Worm (Caenorhabditis elegans) whole organism, L4/young adult: ENCODE results near the gene F28B12.1.

Experiments used
- W03F9.2 ChIP-seq: fragments of 150-350 bp; optimal IDR thresholded peaks from 2 replicates; lab custom pipeline; 2014; ENCODE audit warnings: missing biosample characterization, missing genetic modification characterization
- him-1 ChIP-seq: sonication (generic microtip); optimal IDR thresholded peaks from 2 replicates; lab custom pipeline; 2016; ENCODE audit warnings: missing genotype, missing genetic modification reagents, missing genetic modification characterization, missing compliant biosample characterization

- no peak for TF ChIP-seq him-1 (tag; lab: Kevin White, UChicago)
- TF ChIP-seq W03F9.2 = no peak
These were observed 45.5 kb downstream of the F28B12.1 start, which contains the start of gene ins-2 for ce11 chrII:5988224-5988623.
